Worm (Caenorhabditis elegans) whole organism, L4 larva: Measurements from ENCODE around the gene M03A8.3.

ENCODE experiments used
- F10B5.3 ChIP-seq: sonication (generic microtip); optimal IDR thresholded peaks from 2 replicates; lab custom pipeline; 2016; ENCODE audit warnings: mild to moderate bottlenecking, missing genetic modification characterization, missing compliant biosample characterization
- dmd-6 ChIP-seq: fragments of 200-800 bp; sonication (Bioruptor generic); IDR thresholded peaks from 2 replicates; pipeline ENCODE4 v1.3.6; 2022; ENCODE audit warnings: missing genetic modification reagents, missing genetic modification characterization, missing compliant biosample characterization
- lin-39 ChIP-seq: fragments of 150-350 bp; optimal IDR thresholded peaks from 2 replicates; lab custom pipeline; 2014; ENCODE audit warnings: missing biosample characterization, missing genetic modification reagents, missing genetic modification characterization
- snpc-4 ChIP-seq: fragments of 150-350 bp; optimal IDR thresholded peaks from 2 replicates; lab custom pipeline; 2014; ENCODE audit warnings: missing biosample characterization, missing genetic modification characterization
- spr-3 ChIP-seq: fragments of 200-800 bp; sonication (Bioruptor generic); optimal IDR thresholded peaks from 2 replicates; lab custom pipeline; 2018; ENCODE audit warnings: mild to moderate bottlenecking, missing genetic modification characterization, missing compliant biosample characterization

- TF ChIP-seq snpc-4 (tag; lab: Kevin White, UChicago) (no peak), F10B5.3 (tag; lab: Kevin White, UChicago) (no peak), lin-39 (tag; lab: Kevin White, UChicago) (no peak), spr-3 (GFP tag; lab: Kevin White, UChicago) (no peak), dmd-6 (GFP tag; lab: Robert Waterston, UW) (no peak)
Observed at ce11 chrX:6822552-6822951, 22.7 kb downstream of the M03A8.3 start.
